Worm (Caenorhabditis elegans): Measurements from ENCODE around the gene cyp-33C9.

cyp-33C9 gene

DNA sequence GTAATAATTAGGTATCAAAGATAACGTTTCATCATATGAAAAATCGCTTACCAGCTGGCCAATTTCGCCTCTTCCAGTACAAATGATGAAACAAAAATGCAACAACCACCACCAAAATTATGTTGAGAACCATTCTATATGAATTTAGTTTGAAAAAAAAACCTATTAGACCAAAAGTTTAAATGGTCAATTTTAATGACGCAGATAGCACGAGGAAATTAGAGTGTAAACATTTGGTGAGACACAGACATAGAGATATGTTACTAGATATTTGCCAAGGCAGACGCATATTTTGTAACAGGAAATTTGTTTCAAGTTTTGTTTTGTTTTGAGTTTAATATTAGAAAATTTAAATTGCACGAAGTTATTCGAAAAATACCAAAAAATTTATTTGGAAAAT lies at the start of gene cyp-33C9:
Gene cyp-33C9 (minus strand): TSS at position 211 of the 400 bp plus-strand sequence.
- no peak for TF ChIP-seq xbp-1 (tag; optimal IDR thresholded peaks at IDR 0.05)
- no peak for TF ChIP-seq ces-1 (GFP tag; optimal IDR thresholded peaks at IDR 0.05)
- no peak for TF ChIP-seq nhr-90 (tag; optimal IDR thresholded peaks at IDR 0.05; ENCODE audit: poor library complexity)
- TF ChIP-seq jun-1 (tag; optimal IDR thresholded peaks at IDR 0.05), result no peak
- TF ChIP-seq lin-35 (GFP tag; optimal IDR thresholded peaks at IDR 0.05), result peak in 1 of 2 experiments; percentile 17
- no peak for TF ChIP-seq elt-3 (tag; optimal IDR thresholded peaks at IDR 0.05)
- no peak for TF ChIP-seq nhr-12 (tag; optimal IDR thresholded peaks at IDR 0.05)
- TF ChIP-seq nhr-85 (tag), result peak; percentile 54
- TF ChIP-seq dpl-1 (GFP tag; optimal IDR thresholded peaks at IDR 0.05), result peak in 2 of 3 experiments; percentile 6 to 14
- TF ChIP-seq mef-2 (tag; optimal IDR thresholded peaks at IDR 0.05), result no peak
- TF ChIP-seq lin-15B (tag; optimal IDR thresholded peaks at IDR 0.05), result no peak
- peak in 1 of 3 experiments; percentile 7 for TF ChIP-seq ceh-82 (tag; optimal IDR thresholded peaks at IDR 0.05)
- TF ChIP-seq mep-1 (tag; optimal IDR thresholded peaks at IDR 0.05), result peak; percentile 8
- peak; percentile 32 for TF ChIP-seq nhr-71 (tag; optimal IDR thresholded peaks at IDR 0.05)
- TF ChIP-seq C04F5.9 (tag; optimal IDR thresholded peaks at IDR 0.05), result no peak
- peak; percentile 23 for TF ChIP-seq nhr-20 (tag; optimal IDR thresholded peaks at IDR 0.05)
- TF ChIP-seq C16A3.4 (tag; optimal IDR thresholded peaks at IDR 0.05), result no peak
- TF ChIP-seq efl-1 (optimal IDR thresholded peaks at IDR 0.05), result peak; percentile 39 to 51
- TF ChIP-seq efl-1 (GFP tag; optimal IDR thresholded peaks at IDR 0.05 in 1 of 2), result peak in 1 of 2 experiments; percentile 3
- TF ChIP-seq elt-2 (tag; optimal IDR thresholded peaks at IDR 0.05), result no peak

DNA sequence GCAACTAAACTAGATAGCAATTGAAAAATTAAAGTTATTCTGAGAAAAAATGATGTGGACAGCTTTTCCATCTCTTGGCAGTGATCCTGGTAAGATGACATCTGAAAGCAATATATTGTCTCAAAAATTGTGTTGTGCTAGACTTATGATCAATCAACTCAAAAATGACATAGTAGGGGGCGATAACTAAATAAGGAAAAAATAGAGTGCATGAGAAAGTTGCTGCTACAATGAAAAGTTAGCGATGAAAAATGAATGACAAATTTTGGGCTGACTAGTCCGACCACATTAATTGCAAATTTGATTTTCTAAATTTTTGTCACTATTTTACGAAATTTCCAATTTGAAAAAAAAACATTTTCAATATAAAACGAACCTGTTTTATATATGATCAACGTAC lies 46.8 kb upstream of the cyp-33C9 start, which contains the start of gene srab-9:
Gene srab-9 (minus strand): TSS at position 101 of the 400 bp plus-strand sequence.
- TF ChIP-seq alr-1 (tag; optimal IDR thresholded peaks at IDR 0.05; ENCODE audit: borderline replicate concordance), result no peak
- no peak for TF ChIP-seq zag-1 (tag; optimal IDR thresholded peaks at IDR 0.05)
- no peak for TF ChIP-seq fkh-10 (GFP tag; optimal IDR thresholded peaks at IDR 0.05)
- no peak for TF ChIP-seq nhr-12 (tag; optimal IDR thresholded peaks at IDR 0.05)
- TF ChIP-seq irx-1 (tag; optimal IDR thresholded peaks at IDR 0.05), result no peak
- TF ChIP-seq jun-1 (tag; optimal IDR thresholded peaks at IDR 0.05), result no peak
- TF ChIP-seq mef-2 (tag; optimal IDR thresholded peaks at IDR 0.05), result no peak
- TF ChIP-seq snu-23 (GFP tag; optimal IDR thresholded peaks at IDR 0.05), result no peak
- no peak for TF ChIP-seq egl-27 (tag; optimal IDR thresholded peaks at IDR 0.05)
- no peak for TF ChIP-seq aha-1 (tag; optimal IDR thresholded peaks at IDR 0.05)
- no peak for TF ChIP-seq ceh-90 (tag; optimal IDR thresholded peaks at IDR 0.05)
- TF ChIP-seq hlh-17 (GFP tag; optimal IDR thresholded peaks at IDR 0.05; ENCODE audit: borderline replicate concordance), result no peak
- TF ChIP-seq nhr-77 (tag; optimal IDR thresholded peaks at IDR 0.05), result no peak
- no peak for TF ChIP-seq C34B4.2 (tag; optimal IDR thresholded peaks at IDR 0.05)

DNA sequence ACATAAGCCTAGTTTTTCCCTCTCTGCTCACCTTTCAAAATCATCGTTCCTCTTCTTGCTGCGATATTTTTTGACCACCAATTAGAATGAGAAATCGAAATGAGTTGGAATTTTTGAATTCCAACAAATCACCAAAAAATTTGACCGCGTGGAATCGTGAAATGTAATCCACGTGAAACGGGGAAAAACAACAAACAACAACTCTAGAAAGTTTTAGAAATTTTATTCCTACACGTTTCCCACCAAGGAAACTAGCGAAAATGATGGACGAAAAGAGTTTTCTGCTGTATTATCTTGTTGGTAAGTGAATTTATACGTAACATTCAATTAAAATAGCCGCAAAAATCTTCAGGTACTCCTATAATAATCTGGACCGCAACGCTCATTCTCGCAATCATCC lies 44.1 kb upstream of the cyp-33C9 start, which contains the start of the genes irld-3 and F02C9.1:
Gene irld-3 (minus strand): TSS at position 101 of the 400 bp plus-strand sequence.
Gene F02C9.1 (plus strand): TSS at position 216 of the 400 bp plus-strand sequence.
- TF ChIP-seq blmp-1 (tag; optimal IDR thresholded peaks at IDR 0.05), result no peak
- TF ChIP-seq fkh-10 (GFP tag; optimal IDR thresholded peaks at IDR 0.05), result no peak
- no peak for TF ChIP-seq ets-5 (GFP tag; IDR thresholded peaks at IDR 0.05)
- TF ChIP-seq alr-1 (tag; optimal IDR thresholded peaks at IDR 0.05; ENCODE audit: borderline replicate concordance), result no peak
- no peak for TF ChIP-seq snpc-4 (tag; optimal IDR thresholded peaks at IDR 0.05)
- TF ChIP-seq irx-1 (tag; optimal IDR thresholded peaks at IDR 0.05), result no peak
- no peak for TF ChIP-seq nhr-19 (GFP tag; conservative IDR thresholded peaks at IDR 0.05)
- no peak for TF ChIP-seq sptf-1 (tag; optimal IDR thresholded peaks at IDR 0.05)
- no peak for TF ChIP-seq fkh-4 (tag; optimal IDR thresholded peaks at IDR 0.05; ENCODE audit: borderline replicate concordance)
- no peak for TF ChIP-seq mab-9 (GFP tag; IDR thresholded peaks at IDR 0.05)
- TF ChIP-seq nhr-90 (tag; optimal IDR thresholded peaks at IDR 0.05; ENCODE audit: poor library complexity), result no peak
- TF ChIP-seq lin-39 (tag; optimal IDR thresholded peaks at IDR 0.05), result no peak
- TF ChIP-seq fkh-8 (tag; optimal IDR thresholded peaks at IDR 0.05), result no peak
- TF ChIP-seq C16A3.4 (tag; optimal IDR thresholded peaks at IDR 0.05), result no peak
- no peak for TF ChIP-seq ztf-11 (tag; optimal IDR thresholded peaks at IDR 0.05)
- no peak for TF ChIP-seq dpl-1 (GFP tag; optimal IDR thresholded peaks at IDR 0.05)

Data from whole organism, L1 larva.